Worm (Caenorhabditis elegans) whole organism, young adult: ENCODE results near the gene nhr-231.

Experiments
- B0261.1 ChIP-seq: sonication (generic microtip); optimal IDR thresholded peaks from 2 replicates; lab custom pipeline; 2016; ENCODE audit warnings: mild to moderate bottlenecking, missing genetic modification characterization, moderate library complexity, missing compliant biosample characterization
- B0336.3 ChIP-seq: fragments of 200-800 bp; sonication (Bioruptor generic); IDR thresholded peaks from 2 replicates; pipeline ENCODE4 v1.3.6; 2022; ENCODE audit warnings: missing genetic modification characterization, missing compliant biosample characterization
- C06A6.2 ChIP-seq: fragments of 200-800 bp; sonication (Bioruptor generic); conservative IDR thresholded peaks from 2 replicates; pipeline ENCODE4 v1.3.6; 2022; ENCODE audit warnings: missing genetic modification characterization, missing compliant biosample characterization
- F22D6.2 ChIP-seq: sonication (generic microtip); optimal IDR thresholded peaks from 2 replicates; lab custom pipeline; 2016; ENCODE audit warnings: mild to moderate bottlenecking, missing genetic modification characterization, missing compliant biosample characterization
- F33H1.4 ChIP-seq: fragments of 200-800 bp; sonication (Bioruptor generic); IDR thresholded peaks from 2 replicates; pipeline ENCODE4 v1.3.6; 2022; ENCODE audit warnings: missing genetic modification reagents, missing genetic modification characterization, missing compliant biosample characterization
- F39B2.1 ChIP-seq: fragments of 200-800 bp; sonication (Bioruptor generic); IDR thresholded peaks from 2 replicates; pipeline ENCODE4 v1.3.6; 2022; ENCODE audit warnings: missing genetic modification reagents, missing genetic modification characterization, missing compliant biosample characterization
- F49E8.2 ChIP-seq: sonication (generic microtip); optimal IDR thresholded peaks from 3 replicates; lab custom pipeline; 2017; ENCODE audit warnings: missing genetic modification characterization, mild to moderate bottlenecking, missing compliant biosample characterization, antibody characterized with exemption, moderate library complexity; ENCODE audit not compliant: insufficient read depth
- F57A8.1 ChIP-seq: fragments of 200-800 bp; sonication (Bioruptor generic); optimal IDR thresholded peaks from 2 replicates; lab custom pipeline; 2018; ENCODE audit warnings: mild to moderate bottlenecking, missing genetic modification characterization, moderate library complexity, missing compliant biosample characterization
- Y53F4B.3 ChIP-seq: fragments of 200-800 bp; sonication (Bioruptor generic); IDR thresholded peaks from 2 replicates; pipeline ENCODE4 v1.3.6; 2022; ENCODE audit warnings: missing genetic modification reagents, missing genetic modification characterization, missing compliant biosample characterization
- Y56A3A.18 ChIP-seq: fragments of 200-800 bp; sonication (Bioruptor generic); IDR thresholded peaks from 2 replicates; pipeline ENCODE4 v1.3.6; 2022; ENCODE audit warnings: missing genetic modification reagents, missing genetic modification characterization, missing compliant biosample characterization
- Y67H2A.10 ChIP-seq: fragments of 200-800 bp; sonication (Bioruptor generic); conservative IDR thresholded peaks from 2 replicates; pipeline ENCODE4 v1.3.6; 2022; ENCODE audit warnings: missing genetic modification reagents, missing genetic modification characterization, missing compliant biosample characterization
- Y79H2A.3 ChIP-seq: fragments of 200-800 bp; sonication (Bioruptor generic); conservative IDR thresholded peaks from 2 replicates; pipeline ENCODE4 v1.3.6; 2022; ENCODE audit warnings: missing genetic modification reagents, missing genetic modification characterization, missing compliant biosample characterization
- akir-1 ChIP-seq: fragments of 200-800 bp; sonication (Bioruptor generic); optimal IDR thresholded peaks from 2 replicates; lab custom pipeline; 2018; ENCODE audit warnings: mild to moderate bottlenecking, missing genetic modification characterization, moderate library complexity, missing compliant biosample characterization
- attf-5 ChIP-seq: fragments of 200-800 bp; sonication (Bioruptor generic); optimal IDR thresholded peaks from 2 replicates; lab custom pipeline; 2018; ENCODE audit warnings: mild to moderate bottlenecking, missing genetic modification characterization, missing compliant biosample characterization
- ccch-3 ChIP-seq: fragments of 200-800 bp; sonication (Bioruptor generic); optimal IDR thresholded peaks from 2 replicates; lab custom pipeline; 2018; ENCODE audit warnings: mild to moderate bottlenecking, missing genetic modification characterization, missing compliant biosample characterization
- cebp-2 ChIP-seq: fragments of 200-800 bp; sonication (Bioruptor generic); IDR thresholded peaks from 2 replicates; pipeline ENCODE4 v1.3.6; 2022; ENCODE audit warnings: missing genetic modification characterization, missing compliant biosample characterization
- ceh-27 ChIP-seq: fragments of 200-800 bp; sonication (Bioruptor generic); optimal IDR thresholded peaks from 2 replicates; lab custom pipeline; 2018; ENCODE audit warnings: mild to moderate bottlenecking, missing genetic modification characterization, moderate library complexity, missing compliant biosample characterization
- die-1 ChIP-seq: sonication (generic microtip); optimal IDR thresholded peaks from 2 replicates; lab custom pipeline; 2016; ENCODE audit warnings: missing genotype, mild to moderate bottlenecking, missing genetic modification characterization, missing compliant biosample characterization
- egrh-3 ChIP-seq: fragments of 200-800 bp; sonication (Bioruptor generic); IDR thresholded peaks from 2 replicates; pipeline ENCODE4 v1.3.6; 2022; ENCODE audit warnings: missing genetic modification reagents, missing genetic modification characterization, missing compliant biosample characterization
- hmg-1.2 ChIP-seq: fragments of 200-800 bp; sonication (Bioruptor generic); IDR thresholded peaks from 2 replicates; pipeline ENCODE4 v1.3.6; 2022; ENCODE audit warnings: missing genetic modification reagents, missing genetic modification characterization, missing compliant biosample characterization
- hsf-1 ChIP-seq: fragments of 200-800 bp; sonication (Bioruptor generic); IDR thresholded peaks from 2 replicates; pipeline ENCODE4 v1.3.6; 2022; ENCODE audit warnings: missing genetic modification reagents, missing genetic modification characterization, missing compliant biosample characterization
- let-526 ChIP-seq: fragments of 200-800 bp; sonication (Bioruptor generic); IDR thresholded peaks from 2 replicates; pipeline ENCODE4 v1.3.6; 2022; ENCODE audit warnings: missing genetic modification reagents, missing genetic modification characterization, missing compliant biosample characterization
- lin-40 ChIP-seq: sonication (generic microtip); optimal IDR thresholded peaks from 2 replicates; lab custom pipeline; 2016; ENCODE audit warnings: missing genetic modification characterization, mild to moderate bottlenecking, missing compliant biosample characterization, missing genotype, missing genetic modification reagents
- lsl-1 ChIP-seq: fragments of 200-800 bp; sonication (Bioruptor generic); optimal IDR thresholded peaks from 2 replicates; lab custom pipeline; 2018; ENCODE audit warnings: mild to moderate bottlenecking, missing genetic modification characterization, moderate library complexity, missing compliant biosample characterization
- nfya-1 ChIP-seq: sonication (generic microtip); optimal IDR thresholded peaks from 2 replicates; lab custom pipeline; 2017; ENCODE audit warnings: antibody characterized with exemption, missing compliant biosample characterization, missing genetic modification characterization, borderline replicate concordance; ENCODE audit not compliant: insufficient read depth
- nhr-27 ChIP-seq: fragments of 200-800 bp; sonication (Bioruptor generic); optimal IDR thresholded peaks from 2 replicates; lab custom pipeline; 2018; ENCODE audit warnings: mild to moderate bottlenecking, missing genetic modification characterization, moderate library complexity, missing compliant biosample characterization
- nhr-80 ChIP-seq: sonication (generic microtip); optimal IDR thresholded peaks from 2 replicates; lab custom pipeline; 2016; ENCODE audit warnings: missing genetic modification characterization, missing compliant biosample characterization
- pha-4 ChIP-seq: fragments of 150-350 bp; sonication (generic microtip); optimal IDR thresholded peaks from 2 replicates; lab custom pipeline; 2014; ENCODE audit warnings: missing biosample characterization, missing genetic modification reagents, missing genetic modification characterization
- rcor-1 ChIP-seq: fragments of 200-800 bp; sonication (Bioruptor generic); IDR thresholded peaks from 2 replicates; pipeline ENCODE4 v1.3.6; 2022; ENCODE audit warnings: missing genetic modification reagents, missing genetic modification characterization, missing compliant biosample characterization
- rec-8 ChIP-seq, 2 experiments: sonication (generic microtip); optimal IDR thresholded peaks; 2 replicates each; lab custom pipeline; 2016; ENCODE audit warnings: mild to moderate bottlenecking in 2 of 2, missing genetic modification characterization in 2 of 2, missing genetic modification reagents in 2 of 2, missing genotype in 2 of 2, missing biosample characterization in 1 of 2, missing compliant biosample characterization in 1 of 2, moderate library complexity in 1 of 2
- repo-1 ChIP-seq: sonication (generic microtip); optimal IDR thresholded peaks from 2 replicates; lab custom pipeline; 2017; ENCODE audit warnings: mild to moderate bottlenecking, missing genetic modification characterization, missing compliant biosample characterization
- rpc-1 ChIP-seq, 2 experiments: fragments of 150-350 bp in 1 of 2; sonication (generic microtip) in 1 of 2; optimal IDR thresholded peaks; 2 replicates each; lab custom pipeline; 2014 to 2018; ENCODE audit warnings: missing biosample characterization in 1 of 2, missing genetic modification characterization in 1 of 2, missing genetic modification reagents in 1 of 2, missing genotype in 1 of 2
- snpc-1.1 ChIP-seq: sonication (generic microtip); optimal IDR thresholded peaks from 2 replicates; lab custom pipeline; 2017; ENCODE audit warnings: missing genetic modification characterization, mild to moderate bottlenecking, missing compliant biosample characterization, antibody characterized with exemption, moderate library complexity, missing genotype, missing genetic modification reagents; ENCODE audit not compliant: insufficient read depth
- snpc-4 ChIP-seq, 5 experiments: fragments of 150-350 bp in 1 of 5; sonication (generic microtip) in 4 of 5; optimal IDR thresholded peaks; 2 replicates each; lab custom pipeline; 2014 to 2018; ENCODE audit warnings: missing genetic modification characterization in 5 of 5, missing biosample characterization in 3 of 5, antibody characterized with exemption in 2 of 5, mild to moderate bottlenecking in 2 of 5, missing compliant biosample characterization in 2 of 5, missing genotype in 2 of 5, moderate library complexity in 2 of 5, missing genetic modification reagents in 1 of 5
- ztf-26 ChIP-seq: sonication (generic microtip); optimal IDR thresholded peaks from 2 replicates; lab custom pipeline; 2017; ENCODE audit warnings: missing genetic modification characterization, missing compliant biosample characterization
- ztf-28 ChIP-seq: fragments of 200-800 bp; sonication (Bioruptor generic); IDR thresholded peaks from 2 replicates; pipeline ENCODE4 v1.3.6; 2022; ENCODE audit warnings: missing genetic modification reagents, missing genetic modification characterization, missing compliant biosample characterization

nhr-231 gene

ce11 chrV:18811360-18811759 lies 20.6 kb downstream of the nhr-231 start, which contains the start of gene C54E10.7:
C54E10.7 (plus strand) TSS chrV:18811660.
- no peak for TF ChIP-seq attf-5 (GFP tag; lab: Kevin White, UChicago)
- TF ChIP-seq ztf-26 (tag; lab: Kevin White, UChicago): no peak
- TF ChIP-seq lin-40 (tag; lab: Kevin White, UChicago): no peak
- TF ChIP-seq C06A6.2: no peak
- no peak for TF ChIP-seq F39B2.1

DNA sequence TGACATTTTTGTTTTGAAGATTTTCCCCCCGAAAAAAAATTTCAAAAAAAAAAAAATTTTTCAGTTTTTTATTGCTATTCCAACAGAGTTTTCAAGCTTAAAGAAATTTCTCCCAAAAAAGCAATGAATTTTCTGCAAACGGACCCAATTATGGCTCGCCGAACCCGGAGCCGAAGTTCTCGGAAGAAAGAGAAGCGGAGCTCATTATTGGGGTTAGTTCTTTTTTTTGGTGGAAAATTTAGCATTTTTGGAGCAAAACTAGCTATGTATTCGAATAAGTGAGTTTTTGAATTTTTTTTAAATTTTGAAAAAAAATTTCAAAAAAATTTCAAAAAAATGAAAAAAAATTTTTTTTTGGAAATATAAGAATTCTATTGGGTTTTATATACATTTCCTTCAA lies 28.9 kb downstream of the nhr-231 start, which contains the start of gene ncs-5:
TSS of gene ncs-5 (plus strand) at position 124 of the 400 bp plus-strand sequence.
- no peak for TF ChIP-seq Y53F4B.3 (GFP tag; lab: Robert Waterston, UW)
- TF ChIP-seq Y56A3A.18: no peak
- no peak for TF ChIP-seq snpc-1.1
- TF ChIP-seq pha-4: no peak
- no peak for TF ChIP-seq F49E8.2 (tag; lab: Kevin White, UChicago)
- TF ChIP-seq B0261.1 (tag; lab: Kevin White, UChicago): no peak
- TF ChIP-seq C06A6.2: no peak
- no peak for TF ChIP-seq hsf-1 (GFP tag; lab: Robert Waterston, UW)
- no peak for TF ChIP-seq snpc-4 (GFP tag; optimal IDR thresholded peaks at IDR 0.05; lab: Kevin White, UChicago)
- no peak for TF ChIP-seq snpc-4 (tag; optimal IDR thresholded peaks at IDR 0.05; lab: Kevin White, UChicago)
- no peak for TF ChIP-seq rcor-1 (GFP tag; lab: Robert Waterston, UW)

ce11 chrV:18821569-18821968 lies 30.8 kb downstream of the nhr-231 start:
- no peak for TF ChIP-seq nfya-1 (tag; lab: Kevin White, UChicago)
- TF ChIP-seq C06A6.2: no peak
- TF ChIP-seq Y79H2A.3 (GFP tag; lab: Robert Waterston, UW): no peak
- TF ChIP-seq ceh-27 (GFP tag; lab: Kevin White, UChicago): no peak

- TF ChIP-seq B0261.1 (tag; lab: Kevin White, UChicago): no peak
- no peak for TF ChIP-seq F33H1.4 (GFP tag; lab: Robert Waterston, UW)
- TF ChIP-seq nhr-80 (tag; lab: Kevin White, UChicago): peak; percentile 5
Observed at ce11 chrV:18826445-18826844, 35.7 kb downstream of the nhr-231 start.

DNA sequence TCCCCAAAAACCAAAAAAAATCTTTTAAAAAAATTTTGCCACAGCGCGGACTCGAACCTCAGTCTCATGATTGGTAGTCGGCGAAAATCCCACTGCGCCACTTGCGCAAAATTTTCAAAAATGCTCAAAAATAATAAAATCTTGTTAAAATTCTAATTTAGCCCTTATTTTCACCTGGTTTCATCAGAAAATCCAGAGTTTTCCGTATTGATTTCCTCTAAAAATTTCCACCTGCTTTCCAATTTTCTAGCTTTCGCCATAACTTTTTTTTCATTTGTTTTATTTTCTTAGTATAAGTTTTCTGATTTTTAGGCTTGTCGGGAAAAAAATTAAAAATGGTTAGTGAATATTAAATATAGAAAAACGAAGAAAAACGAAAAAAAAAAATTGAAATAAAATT lies 36.6 kb downstream of the nhr-231 start:
- TF ChIP-seq F22D6.2 (tag; lab: Kevin White, UChicago): no peak
- no peak for TF ChIP-seq rpc-1 (optimal IDR thresholded peaks at IDR 0.05; lab: Kevin White, UChicago)
- TF ChIP-seq rpc-1 (tag; optimal IDR thresholded peaks at IDR 0.05; lab: Kevin White, UChicago): no peak
- no peak for TF ChIP-seq nhr-27 (tag; lab: Kevin White, UChicago)
- TF ChIP-seq die-1 (tag; lab: Kevin White, UChicago): no peak
- no peak for TF ChIP-seq rec-8 (tag; optimal IDR thresholded peaks at IDR 0.05; lab: Kevin White, UChicago)
- no peak for TF ChIP-seq ccch-3
- no peak for TF ChIP-seq B0336.3 (GFP tag; lab: Robert Waterston, UW)

- TF ChIP-seq repo-1 (no peak), akir-1 (no peak), egrh-3 (GFP tag; lab: Robert Waterston, UW) (no peak), let-526 (GFP tag; lab: Robert Waterston, UW) (no peak), attf-5 (GFP tag; lab: Kevin White, UChicago) (no peak), Y67H2A.10 (no peak), ztf-28 (GFP tag; lab: Robert Waterston, UW) (no peak), lsl-1 (GFP tag; lab: Kevin White, UChicago) (no peak), hmg-1.2 (GFP tag; lab: Robert Waterston, UW) (no peak), F57A8.1 (GFP tag; lab: Kevin White, UChicago) (no peak), ccch-3 (no peak), F33H1.4 (GFP tag; lab: Robert Waterston, UW) (no peak), cebp-2 (GFP tag; lab: Robert Waterston, UW) (no peak)
Observed at ce11 chrV:18837125-18837524, 46.4 kb downstream of the nhr-231 start, which contains the start of gene cyp-33D3. cyp-33D3 (minus strand) TSS chrV:18837225.
